Fruit fly (Drosophila melanogaster): ENCODE measurements around the gene Nipsnap.

The Nipsnap gene

DNA sequence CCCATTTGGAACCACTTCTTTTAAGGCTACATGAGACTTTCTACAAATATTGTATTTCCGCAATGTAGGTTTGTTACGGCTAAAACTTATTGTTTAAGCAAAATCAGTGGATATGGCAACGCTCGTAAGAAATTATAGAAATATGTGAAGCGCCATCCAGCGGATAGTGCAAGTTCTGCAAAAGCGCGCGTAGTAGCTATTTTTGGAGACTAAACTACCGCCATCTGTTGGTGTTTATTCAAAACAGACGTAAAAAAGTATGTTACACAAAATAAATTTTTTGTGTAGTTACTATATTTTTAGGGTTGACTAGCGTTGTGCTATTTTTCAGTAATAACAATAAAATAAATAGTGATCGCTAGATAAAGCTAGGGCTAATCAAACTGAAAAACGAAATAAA is 32.3 kb upstream of the Nipsnap start (continued):
- peak; percentile 14 for TF ChIP-seq CG11504 (tag; optimal IDR thresholded peaks at IDR 0.05)
- TF ChIP-seq chm (GFP tag; IDR thresholded peaks at IDR 0.05) = no peak
- TF ChIP-seq amos (GFP tag; IDR thresholded peaks at IDR 0.05; ENCODE audit: partially characterized antibody) = no peak
- no peak for TF ChIP-seq Spps (tag; optimal IDR thresholded peaks at IDR 0.05)
- no peak for TF ChIP-seq HLH4C (GFP tag; IDR thresholded peaks at IDR 0.05; ENCODE audit: partially characterized antibody)
- TF ChIP-seq CG9797 (GFP tag; optimal IDR thresholded peaks at IDR 0.05) = no peak
- TF ChIP-seq bcd (GFP tag; optimal IDR thresholded peaks at IDR 0.05) = no peak
- TF ChIP-seq en (GFP tag; optimal IDR thresholded peaks at IDR 0.05) = peak; percentile 18
- no peak for TF ChIP-seq CG2712 (tag; optimal IDR thresholded peaks at IDR 0.05)
- TF ChIP-seq nmo (GFP tag; optimal IDR thresholded peaks at IDR 0.05) = no peak
- TF ChIP-seq dati (GFP tag; IDR thresholded peaks at IDR 0.05) = no peak
- peak; percentile 17 for TF ChIP-seq CG8290 (GFP tag; optimal IDR thresholded peaks at IDR 0.05)
- peak in 1 of 2 experiments; percentile 49 for TF ChIP-seq CG8290 (tag; optimal IDR thresholded peaks at IDR 0.05)
- peak; percentile 94 for TF ChIP-seq CG11456 (GFP tag; IDR thresholded peaks at IDR 0.05)
- TF ChIP-seq HLHmδ (GFP tag; optimal IDR thresholded peaks at IDR 0.05) = no peak
- TF ChIP-seq gt (GFP tag; IDR thresholded peaks at IDR 0.05) = no peak
- TF ChIP-seq kah (GFP tag; optimal IDR thresholded peaks at IDR 0.05) = no peak
- TF ChIP-seq PHDP (tag; optimal IDR thresholded peaks at IDR 0.05) = no peak
- TF ChIP-seq NC2α (GFP tag; optimal IDR thresholded peaks at IDR 0.05) = no peak
- no peak for TF ChIP-seq sqz (GFP tag; optimal IDR thresholded peaks at IDR 0.05)
- TF ChIP-seq C15 (GFP tag; IDR thresholded peaks at IDR 0.05) = no peak
- peak; percentile 19; the same call in 1 of the 2 replicates for TF ChIP-seq CG4404 (GFP tag; IDR thresholded peaks at IDR 0.05)
- TF ChIP-seq CG7839 (tag; optimal IDR thresholded peaks at IDR 0.05) = peak; percentile 35
- peak; percentile 19 to 61 for TF ChIP-seq dpn (GFP tag; optimal IDR thresholded peaks at IDR 0.05)
- no peak for TF ChIP-seq CG10462 (GFP tag; optimal IDR thresholded peaks at IDR 0.05)
- TF ChIP-seq Poxn (GFP tag; IDR thresholded peaks at IDR 0.05) = no peak
- no peak for TF ChIP-seq CG6854 (GFP tag; optimal IDR thresholded peaks at IDR 0.05)
- TF ChIP-seq CG43689 (GFP tag; IDR thresholded peaks at IDR 0.05) = no peak
- TF ChIP-seq Lhr (GFP tag; optimal IDR thresholded peaks at IDR 0.05) = peak; percentile 41
- no peak for TF ChIP-seq hkb (optimal IDR thresholded peaks at IDR 0.05)
- no peak for TF ChIP-seq hkb (GFP tag; IDR thresholded peaks at IDR 0.05)
- no peak for TF ChIP-seq CG2129 (GFP tag; IDR thresholded peaks at IDR 0.05; ENCODE audit: partially characterized antibody)
- TF ChIP-seq D19B (GFP tag; optimal IDR thresholded peaks at IDR 0.05) = no peak
- TF ChIP-seq CG18011 (GFP tag; optimal IDR thresholded peaks at IDR 0.05) = no peak
- no peak for TF ChIP-seq CG8089 (GFP tag; optimal IDR thresholded peaks at IDR 0.05)
- peak; percentile 12 for TF ChIP-seq CG5245 (GFP tag; optimal IDR thresholded peaks at IDR 0.05)
- TF ChIP-seq dm (GFP tag; optimal IDR thresholded peaks at IDR 0.05) = no peak
- no peak for TF ChIP-seq maf-S (GFP tag; optimal IDR thresholded peaks at IDR 0.05)
- no peak for TF ChIP-seq CG15073 (GFP tag; optimal IDR thresholded peaks at IDR 0.05)
- no peak for TF ChIP-seq ap (GFP tag; IDR thresholded peaks at IDR 0.05)
- TF ChIP-seq Sry-β (GFP tag; optimal IDR thresholded peaks at IDR 0.05) = no peak
- no peak for TF ChIP-seq Doc3 (GFP tag; IDR thresholded peaks at IDR 0.05; ENCODE audit: partially characterized antibody)
- no peak for TF ChIP-seq CG14050 (GFP tag; IDR thresholded peaks at IDR 0.05)
- no peak for TF ChIP-seq CkIIα-i1 (GFP tag; IDR thresholded peaks at IDR 0.05)
- TF ChIP-seq kni (GFP tag; optimal IDR thresholded peaks at IDR 0.05) = no peak
- no peak for TF ChIP-seq CG12942 (GFP tag; optimal IDR thresholded peaks at IDR 0.05)
- TF ChIP-seq sna (GFP tag; IDR thresholded peaks at IDR 0.05; ENCODE audit: partially characterized antibody) = no peak
- no peak for TF ChIP-seq slou (GFP tag; optimal IDR thresholded peaks at IDR 0.05)
- peak; percentile 40 for TF ChIP-seq tgo (GFP tag; IDR thresholded peaks at IDR 0.05)
- TF ChIP-seq Gug (GFP tag; IDR thresholded peaks at IDR 0.05) = peak; percentile 37; the same call in 1 of the 4 replicates
- TF ChIP-seq CG10147 (GFP tag; optimal IDR thresholded peaks at IDR 0.05) = no peak
- no peak for TF ChIP-seq CG6765 (GFP tag; optimal IDR thresholded peaks at IDR 0.05)

Measured in whole organism, embryonic.